Worm (Caenorhabditis elegans) whole organism, L2 larva: Measurements from ENCODE around the gene dnpp-1.

Experiments
- C34F6.9 ChIP-seq: fragments of 150-350 bp; optimal IDR thresholded peaks from 2 replicates; lab custom pipeline; 2014; ENCODE audit warnings: missing biosample characterization, missing genetic modification characterization
- F13H6.1 ChIP-seq: sonication (generic microtip); optimal IDR thresholded peaks from 2 replicates; lab custom pipeline; 2016; ENCODE audit warnings: missing genetic modification characterization, missing compliant biosample characterization
- Y55F3AM.14 ChIP-seq: fragments of 200-800 bp; sonication (Bioruptor generic); optimal IDR thresholded peaks from 2 replicates; lab custom pipeline; 2018; ENCODE audit warnings: mild to moderate bottlenecking, missing genetic modification characterization, missing compliant biosample characterization
- alr-1 ChIP-seq: fragments of 150-350 bp; optimal IDR thresholded peaks from 2 replicates; lab custom pipeline; 2014; ENCODE audit warnings: missing biosample characterization, missing genetic modification characterization
- ama-1 ChIP-seq: fragments of 150-350 bp; optimal IDR thresholded peaks from 2 replicates; lab custom pipeline; 2018; ENCODE audit warnings: inconsistent platforms
- ceh-16 ChIP-seq: fragments of 150-350 bp; optimal IDR thresholded peaks from 2 replicates; lab custom pipeline; 2014; ENCODE audit warnings: missing biosample characterization, missing genetic modification characterization
- ceh-82 ChIP-seq: fragments of 150-350 bp; optimal IDR thresholded peaks from 2 replicates; lab custom pipeline; 2014; ENCODE audit warnings: missing biosample characterization, missing genetic modification characterization
- crh-2 ChIP-seq: sonication (generic microtip); optimal IDR thresholded peaks from 2 replicates; lab custom pipeline; 2017; ENCODE audit warnings: missing biosample characterization, missing genetic modification characterization
- dmd-4 ChIP-seq: sonication (generic microtip); optimal IDR thresholded peaks from 2 replicates; lab custom pipeline; 2017; ENCODE audit warnings: missing biosample characterization, missing genetic modification characterization
- egl-27 ChIP-seq: sonication (generic microtip); optimal IDR thresholded peaks from 3 replicates; lab custom pipeline; 2017; ENCODE audit warnings: missing biosample characterization, missing genetic modification reagents, missing genetic modification characterization
- elt-1 ChIP-seq: fragments of 150-350 bp; optimal IDR thresholded peaks from 2 replicates; lab custom pipeline; 2014; ENCODE audit warnings: missing biosample characterization, missing genetic modification characterization
- fos-1 ChIP-seq: fragments of 150-350 bp; optimal IDR thresholded peaks from 2 replicates; lab custom pipeline; 2014; ENCODE audit warnings: missing biosample characterization, missing genetic modification characterization
- gmeb-1 ChIP-seq: fragments of 150-350 bp; optimal IDR thresholded peaks from 2 replicates; lab custom pipeline; 2014; ENCODE audit warnings: missing biosample characterization, missing genetic modification characterization
- lin-11 ChIP-seq: fragments of 150-350 bp; sonication (generic microtip); optimal IDR thresholded peaks from 2 replicates; lab custom pipeline; 2014; ENCODE audit warnings: missing biosample characterization, missing genetic modification characterization, inconsistent platforms, mixed read lengths
- lin-39 ChIP-seq: fragments of 150-350 bp; optimal IDR thresholded peaks from 2 replicates; lab custom pipeline; 2014; ENCODE audit warnings: missing biosample characterization, missing genetic modification reagents, missing genetic modification characterization
- lsy-2 ChIP-seq, 2 experiments: fragments of 150-350 bp in 1 of 2; sonication (generic microtip) in 1 of 2; optimal IDR thresholded peaks; 2 replicates each; lab custom pipeline; 2014 to 2017; ENCODE audit warnings: missing biosample characterization in 2 of 2, missing genetic modification characterization in 2 of 2
- mab-5 ChIP-seq: fragments of 150-350 bp; optimal IDR thresholded peaks from 2 replicates; lab custom pipeline; 2014; ENCODE audit warnings: missing biosample characterization, missing genetic modification characterization
- mdl-1 ChIP-seq, 2 experiments: fragments of 150-350 bp in 1 of 2; sonication (generic microtip) in 1 of 2; optimal IDR thresholded peaks; 2 replicates each; lab custom pipeline; 2017; ENCODE audit warnings: missing biosample characterization in 2 of 2, missing genetic modification characterization in 2 of 2
- nhr-11 ChIP-seq: fragments of 150-350 bp; optimal IDR thresholded peaks from 2 replicates; lab custom pipeline; 2014; ENCODE audit warnings: missing biosample characterization, missing genetic modification characterization
- nhr-129 ChIP-seq: fragments of 150-350 bp; optimal IDR thresholded peaks from 2 replicates; lab custom pipeline; 2014; ENCODE audit warnings: missing biosample characterization, missing genetic modification characterization
- nhr-23 ChIP-seq: fragments of 150-350 bp; optimal IDR thresholded peaks from 2 replicates; lab custom pipeline; 2014; ENCODE audit warnings: missing biosample characterization, missing genetic modification reagents, missing genetic modification characterization
- nhr-237 ChIP-seq: fragments of 150-350 bp; optimal IDR thresholded peaks from 2 replicates; lab custom pipeline; 2014; ENCODE audit warnings: missing biosample characterization, missing genetic modification characterization
- nhr-77 ChIP-seq: fragments of 150-350 bp; optimal IDR thresholded peaks from 2 replicates; lab custom pipeline; 2014; ENCODE audit warnings: missing biosample characterization, missing genetic modification characterization
- peb-1 ChIP-seq: fragments of 150-350 bp; optimal IDR thresholded peaks from 2 replicates; lab custom pipeline; 2014; ENCODE audit warnings: missing biosample characterization, missing genetic modification characterization
- sem-4 ChIP-seq: fragments of 150-350 bp; optimal IDR thresholded peaks from 2 replicates; lab custom pipeline; 2014; ENCODE audit warnings: missing biosample characterization, missing genetic modification reagents, missing genetic modification characterization
- skn-1 ChIP-seq: sonication (generic microtip); optimal IDR thresholded peaks from 2 replicates; lab custom pipeline; 2017; ENCODE audit warnings: missing biosample characterization, missing genetic modification characterization
- sma-3 ChIP-seq: sonication (generic microtip); optimal IDR thresholded peaks from 2 replicates; lab custom pipeline; 2016; ENCODE audit warnings: missing genetic modification reagents, missing genetic modification characterization, missing compliant biosample characterization
- sma-9 ChIP-seq, 2 experiments: fragments of 150-350 bp in 1 of 2; sonication (generic microtip) in 1 of 2; optimal IDR thresholded peaks; 2 replicates each; lab custom pipeline; 2014 to 2016; ENCODE audit warnings: missing genetic modification characterization in 2 of 2, mild to moderate bottlenecking in 1 of 2, missing biosample characterization in 1 of 2, missing compliant biosample characterization in 1 of 2, missing genetic modification reagents in 1 of 2, moderate library complexity in 1 of 2
- snpc-4 ChIP-seq: fragments of 150-350 bp; optimal IDR thresholded peaks from 2 replicates; lab custom pipeline; 2014; ENCODE audit warnings: missing biosample characterization, missing genetic modification characterization
- unc-55 ChIP-seq: fragments of 150-350 bp; sonication (generic microtip); optimal IDR thresholded peaks from 3 replicates; lab custom pipeline; 2014; ENCODE audit warnings: missing biosample characterization, missing genetic modification reagents, missing genetic modification characterization
- unc-62 ChIP-seq: fragments of 150-350 bp; optimal IDR thresholded peaks from 2 replicates; lab custom pipeline; 2014; ENCODE audit warnings: missing biosample characterization, missing genetic modification reagents, missing genetic modification characterization
- zag-1 ChIP-seq: fragments of 150-350 bp; optimal IDR thresholded peaks from 2 replicates; lab custom pipeline; 2014; ENCODE audit warnings: missing biosample characterization, missing genetic modification characterization

Gene dnpp-1

ce11 chrIII:5863774-5864173 lies at the start of gene dnpp-1:
Gene dnpp-1 (minus strand): TSS chrIII:5863803.
- peak; percentile 63 for TF ChIP-seq crh-2 (tag; lab: Kevin White, UChicago)
- TF ChIP-seq skn-1 (tag; lab: Kevin White, UChicago): peak; percentile 72
- peak; percentile 87 for TF ChIP-seq fos-1 (tag; lab: Kevin White, UChicago)
- no peak for TF ChIP-seq elt-1 (tag; lab: Kevin White, UChicago)

ce11 chrIII:5908408-5908807 lies 44.8 kb upstream of the dnpp-1 start, which contains the start of gene C28H8.3:
Gene C28H8.3 (plus strand): TSS chrIII:5908700.
- no peak for TF ChIP-seq lin-11 (tag; lab: Kevin White, UChicago)
- TF ChIP-seq nhr-11 (tag; lab: Kevin White, UChicago): no peak
- TF ChIP-seq elt-1 (tag; lab: Kevin White, UChicago): no peak
- TF ChIP-seq nhr-237: no peak

- TF ChIP-seq sma-9 (GFP tag; optimal IDR thresholded peaks at IDR 0.05; lab: Kevin White, UChicago) (no peak), sma-9 (tag; optimal IDR thresholded peaks at IDR 0.05; lab: Kevin White, UChicago) (no peak), peb-1 (tag; lab: Kevin White, UChicago) (no peak), unc-55 (GFP tag; lab: Kevin White, UChicago) (no peak), lsy-2 (tag; optimal IDR thresholded peaks at IDR 0.05; lab: Kevin White, UChicago) (no peak), nhr-237 (no peak)
Measured at ce11 chrIII:5906749-5907148, 43.1 kb upstream of the dnpp-1 start, which contains the start of gene erd-2.2. Gene erd-2.2 (plus strand): TSS chrIII:5907049.

- TF ChIP-seq F13H6.1 (tag; lab: Kevin White, UChicago) (peak; percentile 34), ceh-16 (tag; lab: Kevin White, UChicago) (no peak), peb-1 (tag; lab: Kevin White, UChicago) (no peak), nhr-129 (tag; lab: Kevin White, UChicago) (peak; percentile 39), ceh-82 (tag; lab: Kevin White, UChicago) (no peak), snpc-4 (tag; lab: Kevin White, UChicago) (no peak), lin-39 (no peak), alr-1 (tag; lab: Kevin White, UChicago) (no peak), mab-5 (tag; lab: Kevin White, UChicago) (no peak), lsy-2 (tag; optimal IDR thresholded peaks at IDR 0.05; lab: Kevin White, UChicago) (peak in 1 of 2 experiments; percentile 44), crh-2 (tag; lab: Kevin White, UChicago) (peak; percentile 3), gmeb-1 (tag; lab: Kevin White, UChicago) (peak; percentile 5), nhr-23 (tag; lab: Kevin White, UChicago) (no peak), C34F6.9 (tag; lab: Kevin White, UChicago) (peak; percentile 37), unc-55 (GFP tag; lab: Kevin White, UChicago) (peak; percentile 39), ama-1 (peak; percentile 21), mdl-1 (tag; optimal IDR thresholded peaks at IDR 0.05; lab: Kevin White, UChicago) (no peak), Y55F3AM.14 (GFP tag; lab: Kevin White, UChicago) (no peak)
Measured at ce11 chrIII:5906059-5906458, 42.5 kb upstream of the dnpp-1 start, which contains the start of gene dpff-1. Gene dpff-1 (minus strand): TSS chrIII:5906346.

ce11 chrIII:5902558-5902957 lies 39.0 kb upstream of the dnpp-1 start:
- TF ChIP-seq Y55F3AM.14 (GFP tag; lab: Kevin White, UChicago) (no peak), sma-3 (GFP tag; lab: Kevin White, UChicago) (no peak), peb-1 (tag; lab: Kevin White, UChicago) (no peak), lsy-2 (tag; optimal IDR thresholded peaks at IDR 0.05; lab: Kevin White, UChicago) (no peak), snpc-4 (tag; lab: Kevin White, UChicago) (no peak), unc-62 (GFP tag; lab: Kevin White, UChicago) (no peak), nhr-237 (no peak), zag-1 (no peak), skn-1 (tag; lab: Kevin White, UChicago) (no peak), nhr-11 (tag; lab: Kevin White, UChicago) (no peak), gmeb-1 (tag; lab: Kevin White, UChicago) (no peak), elt-1 (tag; lab: Kevin White, UChicago) (no peak), egl-27 (no peak), nhr-77 (tag; lab: Kevin White, UChicago) (no peak), dmd-4 (tag; lab: Kevin White, UChicago) (no peak), unc-55 (GFP tag; lab: Kevin White, UChicago) (no peak), sem-4 (tag; lab: Kevin White, UChicago) (no peak)
